Fruit fly (Drosophila melanogaster): Measurements from ENCODE around the gene Flo2.

DNA sequence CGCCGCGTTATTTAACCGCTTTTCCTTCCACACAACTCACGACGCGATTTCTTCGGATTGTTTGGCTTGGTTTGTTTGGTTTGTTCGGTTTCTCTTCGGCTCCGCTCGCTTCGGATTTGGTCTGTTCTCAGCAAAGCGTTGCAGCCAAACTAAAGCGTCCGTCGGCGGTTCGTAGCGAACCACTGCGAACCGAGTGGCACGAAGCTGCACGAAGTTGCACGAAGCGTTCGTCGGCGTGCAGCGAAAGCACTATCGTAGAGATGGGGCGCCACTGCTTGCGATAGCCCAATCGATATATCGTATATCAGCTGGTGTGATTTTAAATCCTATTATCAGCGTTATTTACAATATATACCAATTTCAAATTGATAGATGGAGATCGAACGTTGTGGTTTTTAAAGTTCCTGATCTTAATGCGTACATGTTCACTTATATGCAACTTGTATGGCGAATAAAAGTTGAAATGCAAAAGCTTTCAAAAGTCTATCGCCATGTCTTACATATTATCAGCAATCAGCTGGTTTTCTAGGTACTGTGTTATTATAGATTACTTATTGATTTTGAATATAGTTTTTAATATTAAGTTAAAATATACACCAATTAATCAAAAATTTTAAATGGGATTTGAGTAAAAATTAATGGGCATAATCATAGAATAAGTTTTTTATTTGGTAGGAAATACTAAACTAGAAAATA, 13.1 kb upstream of the Flo2 start, which contains the start of gene rut:
- TF ChIP-seq foxo (GFP tag; optimal IDR thresholded peaks at IDR 0.05) = peak in 1 of 2 experiments; percentile 5
- TF ChIP-seq dl (GFP tag; optimal IDR thresholded peaks at IDR 0.05; ENCODE audit: insufficient read depth in 1 of 2, partially characterized antibody in 2 of 2) = no peak
- no peak for TF ChIP-seq OdsH (GFP tag; optimal IDR thresholded peaks at IDR 0.05)
- TF ChIP-seq usp (GFP tag; optimal IDR thresholded peaks at IDR 0.05) = no peak
